Fruit fly (Drosophila melanogaster) whole organism, embryonic: Measurements from ENCODE around the gene Son.

Source experiments
- Antp ChIP-seq: fragments of 200-800 bp; sonication (Bioruptor generic); optimal IDR thresholded peaks from 3 replicates; lab custom pipeline; 2016; ENCODE audit warnings: missing biosample characterization, missing genetic modification characterization
- CG10462 ChIP-seq: fragments of 200-800 bp; sonication (Bioruptor generic); optimal IDR thresholded peaks from 2 replicates; lab custom pipeline; 2016; ENCODE audit warnings: missing biosample characterization, missing genetic modification characterization
- CG11085 ChIP-seq: fragments of 200-800 bp; sonication (Bioruptor generic); IDR thresholded peaks from 2 replicates; pipeline ENCODE4 v1.3.6; 2022; ENCODE audit warnings: missing biosample characterization, missing genetic modification characterization
- CG11695 ChIP-seq: fragments of 200-800 bp; sonication (Bioruptor generic); IDR thresholded peaks from 3 replicates; pipeline ENCODE4 v1.3.6; 2022; ENCODE audit warnings: missing biosample characterization, missing genetic modification characterization
- CG12391 ChIP-seq: fragments of 200-800 bp; sonication (Bioruptor generic); optimal IDR thresholded peaks from 3 replicates; lab custom pipeline; 2018; ENCODE audit warnings: missing biosample characterization, mild to moderate bottlenecking, missing genetic modification characterization, moderate library complexity
- CG12659 ChIP-seq: fragments of 200-800 bp; sonication (Bioruptor generic); optimal IDR thresholded peaks from 3 replicates; lab custom pipeline; 2017; ENCODE audit warnings: mild to moderate bottlenecking, missing biosample characterization, missing genetic modification reagents, missing genetic modification characterization
- CG12769 ChIP-seq: fragments of 200-800 bp; sonication (Bioruptor generic); optimal IDR thresholded peaks from 2 replicates; lab custom pipeline; 2019; ENCODE audit warnings: missing biosample characterization, mild to moderate bottlenecking, missing genetic modification characterization, moderate library complexity
- CG1792 ChIP-seq: fragments of 200-800 bp; sonication (Bioruptor generic); optimal IDR thresholded peaks from 2 replicates; lab custom pipeline; 2016; ENCODE audit warnings: missing biosample characterization, missing genetic modification characterization
- CG2202 ChIP-seq: fragments of 200-800 bp; sonication (Bioruptor generic); optimal IDR thresholded peaks from 2 replicates; lab custom pipeline; 2018; ENCODE audit warnings: missing biosample characterization, mild to moderate bottlenecking, missing genetic modification characterization
- CG2712 ChIP-seq: fragments of 200-800 bp; optimal IDR thresholded peaks from 3 replicates; lab custom pipeline; 2019; ENCODE audit warnings: missing biosample characterization, mild to moderate bottlenecking, missing genetic modification characterization, moderate library complexity
- CG2875 ChIP-seq: fragments of 200-800 bp; sonication (Bioruptor generic); optimal IDR thresholded peaks from 2 replicates; lab custom pipeline; 2017; ENCODE audit warnings: missing biosample characterization, mild to moderate bottlenecking, missing genetic modification characterization, missing genetic modification reagents
- CG2889 ChIP-seq: fragments of 200-800 bp; sonication (Bioruptor generic); IDR thresholded peaks from 3 replicates; pipeline ENCODE4 v1.3.6; 2022; ENCODE audit warnings: missing biosample characterization, missing genetic modification characterization
- CG3065 ChIP-seq: fragments of 200-800 bp; sonication (Bioruptor generic); optimal IDR thresholded peaks from 2 replicates; lab custom pipeline; 2016; ENCODE audit warnings: missing biosample characterization, missing genetic modification characterization
- CG31441 ChIP-seq: fragments of 200-800 bp; sonication (Bioruptor generic); IDR thresholded peaks from 2 replicates; pipeline ENCODE4 v1.3.6; 2022; ENCODE audit warnings: missing biosample characterization, missing genetic modification characterization
- CG4617 ChIP-seq: fragments of 200-800 bp; sonication (Bioruptor generic); optimal IDR thresholded peaks from 3 replicates; lab custom pipeline; 2016; ENCODE audit warnings: missing biosample characterization, missing genetic modification characterization, borderline replicate concordance
- CG4820 ChIP-seq: fragments of 200-800 bp; sonication (Bioruptor generic); optimal IDR thresholded peaks from 3 replicates; lab custom pipeline; 2016; ENCODE audit warnings: missing biosample characterization, missing genetic modification characterization
- CG5180 ChIP-seq: fragments of 200-800 bp; sonication (Bioruptor generic); optimal IDR thresholded peaks from 3 replicates; lab custom pipeline; 2017; ENCODE audit warnings: missing biosample characterization, missing genetic modification characterization, mild to moderate bottlenecking, moderate library complexity, missing genetic modification reagents
- CG5245 ChIP-seq: fragments of 200-800 bp; sonication (Bioruptor generic); optimal IDR thresholded peaks from 3 replicates; lab custom pipeline; 2016; ENCODE audit warnings: missing biosample characterization, missing genetic modification characterization
- CG6683 ChIP-seq: fragments of 200-800 bp; sonication (Bioruptor generic); optimal IDR thresholded peaks from 2 replicates; lab custom pipeline; 2017; ENCODE audit warnings: missing biosample characterization, mild to moderate bottlenecking, missing genetic modification characterization, missing genetic modification reagents
- CG8290 ChIP-seq, 3 experiments: fragments of 200-800 bp; sonication (Bioruptor generic); optimal IDR thresholded peaks; 2 replicates each; lab custom pipeline; 2016 to 2019; ENCODE audit warnings: missing biosample characterization in 3 of 3, missing genetic modification characterization in 3 of 3, mild to moderate bottlenecking in 2 of 3, moderate library complexity in 1 of 3
- CG8765 ChIP-seq: fragments of 200-800 bp; sonication (Bioruptor generic); IDR thresholded peaks from 2 replicates; pipeline ENCODE4 v1.3.6; 2022; ENCODE audit warnings: missing biosample characterization, missing genetic modification characterization
- CG9797 ChIP-seq: fragments of 200-800 bp; sonication (Bioruptor generic); optimal IDR thresholded peaks from 3 replicates; lab custom pipeline; 2018; ENCODE audit warnings: missing biosample characterization, mild to moderate bottlenecking, missing genetic modification characterization
- CG9876 ChIP-seq: fragments of 200-800 bp; sonication (Bioruptor generic); optimal IDR thresholded peaks from 2 replicates; lab custom pipeline; 2016; ENCODE audit warnings: missing biosample characterization, missing genetic modification characterization
- Deaf1 ChIP-seq: fragments of 200-800 bp; optimal IDR thresholded peaks from 3 replicates; lab custom pipeline; 2019; ENCODE audit warnings: missing biosample characterization, mild to moderate bottlenecking, missing genetic modification characterization, moderate library complexity
- E2f2 ChIP-seq: fragments of 200-800 bp; sonication (Bioruptor generic); IDR thresholded peaks from 2 replicates; pipeline ENCODE4 v1.3.6; 2022; ENCODE audit warnings: missing biosample characterization, missing genetic modification characterization
- Opbp ChIP-seq: fragments of 200-800 bp; sonication (Bioruptor generic); IDR thresholded peaks from 3 replicates; pipeline ENCODE4 v1.3.6; 2022; ENCODE audit warnings: missing biosample characterization, missing genetic modification characterization; ENCODE audit not compliant: partially characterized antibody
- Scr ChIP-seq: fragments of 200-800 bp; sonication (Bioruptor generic); IDR thresholded peaks from 2 replicates; pipeline ENCODE4 v1.3.6; 2022; ENCODE audit warnings: missing biosample characterization, missing genetic modification characterization; ENCODE audit not compliant: partially characterized antibody
- bcd ChIP-seq: fragments of 200-800 bp; sonication (Bioruptor generic); optimal IDR thresholded peaks from 2 replicates; lab custom pipeline; 2017; ENCODE audit warnings: missing biosample characterization, mild to moderate bottlenecking, missing genetic modification characterization
- cas ChIP-seq: fragments of 200-800 bp; sonication (Bioruptor generic); IDR thresholded peaks from 2 replicates; pipeline ENCODE4 v1.3.6; 2022; ENCODE audit warnings: missing biosample characterization, missing genetic modification characterization
- emc ChIP-seq: fragments of 200-800 bp; sonication (Bioruptor generic); optimal IDR thresholded peaks from 2 replicates; lab custom pipeline; 2016; ENCODE audit warnings: missing biosample characterization, missing genetic modification characterization
- ewg ChIP-seq: fragments of 200-800 bp; sonication (Bioruptor generic); optimal IDR thresholded peaks from 3 replicates; lab custom pipeline; 2017; ENCODE audit warnings: mild to moderate bottlenecking, missing biosample characterization, missing genetic modification reagents, missing genetic modification characterization
- exex ChIP-seq: fragments of 200-800 bp; sonication (Bioruptor generic); optimal IDR thresholded peaks from 4 replicates; lab custom pipeline; 2018; ENCODE audit warnings: missing biosample characterization, mild to moderate bottlenecking, missing genetic modification characterization, moderate library complexity
- gsb ChIP-seq: fragments of 200-800 bp; sonication (Bioruptor generic); IDR thresholded peaks from 2 replicates; pipeline ENCODE4 v1.3.6; 2022; ENCODE audit warnings: missing biosample characterization, missing genetic modification characterization
- hb ChIP-seq: fragments of 200-800 bp; sonication (Bioruptor generic); IDR thresholded peaks from 3 replicates; pipeline ENCODE4 v1.3.6; 2022; ENCODE audit warnings: missing biosample characterization, missing genetic modification characterization; ENCODE audit not compliant: partially characterized antibody
- hbn ChIP-seq: fragments of 200-800 bp; sonication (Bioruptor generic); IDR thresholded peaks from 2 replicates; pipeline ENCODE4 v1.3.6; 2022; ENCODE audit warnings: missing biosample characterization, missing genetic modification characterization; ENCODE audit not compliant: partially characterized antibody
- kay ChIP-seq: fragments of 200-800 bp; sonication (Bioruptor generic); optimal IDR thresholded peaks from 2 replicates; lab custom pipeline; 2016; ENCODE audit warnings: missing biosample characterization, missing genetic modification characterization
- lilli ChIP-seq: fragments of 200-800 bp; sonication (Bioruptor generic); optimal IDR thresholded peaks from 3 replicates; lab custom pipeline; 2016; ENCODE audit warnings: missing biosample characterization, missing genetic modification characterization
- nau ChIP-seq: fragments of 200-800 bp; sonication (Bioruptor generic); optimal IDR thresholded peaks from 3 replicates; lab custom pipeline; 2017; ENCODE audit warnings: missing biosample characterization, mild to moderate bottlenecking, missing genetic modification characterization, missing genetic modification reagents
- org-1 ChIP-seq: fragments of 200-800 bp; sonication (Bioruptor generic); optimal IDR thresholded peaks from 2 replicates; lab custom pipeline; 2017; ENCODE audit warnings: missing biosample characterization, missing genetic modification characterization
- prd ChIP-seq, 3 experiments: fragments of >200 bp in 2 of 3; fragments of 200-800 bp in 1 of 3; sonication (Bioruptor generic) in 1 of 3; optimal IDR thresholded peaks in 2 of 3; IDR thresholded peaks in 1 of 3; 2 replicates in 2 of 3; 3 replicates in 1 of 3; pipeline versions ENCODE4 v1.3.6 to Lab custom; 2017 to 2022; ENCODE audit warnings: missing biosample characterization in 1 of 3, missing genetic modification characterization in 1 of 3
- pzg ChIP-seq: fragments of 200-800 bp; sonication (Bioruptor generic); optimal IDR thresholded peaks from 3 replicates; lab custom pipeline; 2018; ENCODE audit warnings: missing biosample characterization, mild to moderate bottlenecking, missing genetic modification characterization, moderate library complexity
- sens-2 ChIP-seq: fragments of 200-800 bp; sonication (Bioruptor generic); IDR thresholded peaks from 2 replicates; pipeline ENCODE4 v1.3.6; 2022; ENCODE audit warnings: missing biosample characterization, missing genetic modification characterization
- sisA ChIP-seq: fragments of 200-800 bp; sonication (Bioruptor generic); IDR thresholded peaks from 2 replicates; pipeline ENCODE4 v1.3.6; 2022; ENCODE audit warnings: missing biosample characterization, missing genetic modification characterization
- slp2 ChIP-seq: fragments of 200-800 bp; sonication (Bioruptor generic); optimal IDR thresholded peaks from 2 replicates; lab custom pipeline; 2016; ENCODE audit warnings: missing biosample characterization, missing genetic modification characterization
- ttk ChIP-seq: fragments of 200-800 bp; sonication (Bioruptor generic); IDR thresholded peaks from 2 replicates; pipeline ENCODE4 v2.1.2; 2022; ENCODE audit warnings: missing biosample characterization, missing genetic modification characterization
- twi ChIP-seq: fragments of 200-800 bp; optimal IDR thresholded peaks from 2 replicates; lab custom pipeline; 2019; ENCODE audit warnings: missing biosample characterization, mild to moderate bottlenecking, missing genetic modification characterization, moderate library complexity
- tx ChIP-seq: fragments of 200-800 bp; sonication (Bioruptor generic); optimal IDR thresholded peaks from 2 replicates; lab custom pipeline; 2016; ENCODE audit warnings: missing biosample characterization, missing genetic modification characterization
- vnd ChIP-seq: fragments of 200-800 bp; sonication (Bioruptor generic); IDR thresholded peaks from 3 replicates; pipeline ENCODE4 v1.3.6; 2022; ENCODE audit warnings: missing biosample characterization, missing genetic modification characterization; ENCODE audit not compliant: partially characterized antibody
- wdn ChIP-seq: fragments of 200-800 bp; sonication (Bioruptor generic); IDR thresholded peaks from 2 replicates; pipeline ENCODE4 v1.3.6; 2022; ENCODE audit warnings: missing biosample characterization, missing genetic modification characterization
- yki ChIP-seq: fragments of >200 bp; optimal IDR thresholded peaks from 3 replicates; lab custom pipeline; 2018

Son gene

dm6 chr3R:9581089-9581520 is 3.3 kb downstream of the Son start, which contains the start of gene CG8301:
Gene CG8301, plus strand, starts transcription at chr3R:9581306.
- peak; percentile 87 for TF ChIP-seq ewg (GFP tag; lab: Kevin White, UChicago)
- peak; percentile 49 for TF ChIP-seq lilli (GFP tag; lab: Kevin White, UChicago)
- TF ChIP-seq Scr (GFP tag; lab: Robert Waterston, UW) = no peak
- TF ChIP-seq sens-2 (GFP tag; lab: Robert Waterston, UW) = no peak
- TF ChIP-seq CG6683 (GFP tag; lab: Kevin White, UChicago) = no peak
- peak; percentile 53 for TF ChIP-seq CG12391
- no peak for TF ChIP-seq CG3065
- peak; percentile 43 for TF ChIP-seq CG12769 (tag; lab: Kevin White, UChicago)
- TF ChIP-seq ttk (GFP tag; lab: Robert Waterston, UW) = 0 out of 2 replicates have a peak, but pooled peaks have one; percentile 9
- no peak for TF ChIP-seq tx (GFP tag; lab: Kevin White, UChicago)
- TF ChIP-seq hbn (GFP tag; lab: Robert Waterston, UW) = no peak
- peak; percentile 46 for TF ChIP-seq CG31441 (GFP tag; lab: Robert Waterston, UW)
- TF ChIP-seq kay (GFP tag; lab: Kevin White, UChicago) = no peak
- no peak for TF ChIP-seq Opbp (GFP tag; lab: Robert Waterston, UW)
- peak; percentile 28; the same call in 1 of the 2 replicates for TF ChIP-seq E2f2 (GFP tag; lab: Robert Waterston, UW)
- TF ChIP-seq bcd = peak; percentile 1
- no peak for TF ChIP-seq CG9797 (GFP tag; lab: Kevin White, UChicago)
- no peak for TF ChIP-seq Antp (GFP tag; lab: Kevin White, UChicago)
- TF ChIP-seq Deaf1 (tag; lab: Kevin White, UChicago) = peak; percentile 77
- TF ChIP-seq pzg = peak; percentile 10
- TF ChIP-seq exex (tag; lab: Kevin White, UChicago) = no peak
- TF ChIP-seq emc (GFP tag; lab: Kevin White, UChicago) = no peak
- TF ChIP-seq gsb = no peak
- no peak for TF ChIP-seq CG10462 (GFP tag; lab: Kevin White, UChicago)
- TF ChIP-seq CG2712 (tag; lab: Kevin White, UChicago) = peak; percentile 43
- no peak for TF ChIP-seq nau
- TF ChIP-seq CG11085 = no peak
- no peak for TF ChIP-seq CG5245 (GFP tag; lab: Kevin White, UChicago)
- TF ChIP-seq cas (GFP tag; lab: Robert Waterston, UW) = no peak
- no peak for TF ChIP-seq CG4820 (GFP tag; lab: Kevin White, UChicago)
- no peak for TF ChIP-seq sisA
- no peak for TF ChIP-seq wdn (GFP tag; lab: Robert Waterston, UW)
- no peak for TF ChIP-seq CG8290 (GFP tag; optimal IDR thresholded peaks at IDR 0.05; lab: Kevin White, UChicago)
- peak in 1 of 2 experiments; percentile 27 for TF ChIP-seq CG8290 (tag; optimal IDR thresholded peaks at IDR 0.05; lab: Kevin White, UChicago)
- no peak for TF ChIP-seq CG9876
- peak; percentile 20 for TF ChIP-seq CG5180
- peak; percentile 56; the same call in 2 of the 3 replicates for TF ChIP-seq CG11695 (GFP tag; lab: Robert Waterston, UW)
- TF ChIP-seq vnd = no peak
- TF ChIP-seq slp2 (GFP tag; lab: Kevin White, UChicago) = no peak
- no peak for TF ChIP-seq CG12659
- no peak for TF ChIP-seq twi
- TF ChIP-seq CG2875 (GFP tag; lab: Kevin White, UChicago) = no peak
- TF ChIP-seq CG8765 = no peak
- TF ChIP-seq CG1792 = no peak
- no peak for TF ChIP-seq prd (optimal IDR thresholded peaks at IDR 0.05; lab: Kevin White, UChicago)
- TF ChIP-seq prd (GFP tag; IDR thresholded peaks at IDR 0.05; lab: Robert Waterston, UW) = no peak
- peak; percentile 7 for TF ChIP-seq org-1
- no peak for TF ChIP-seq hb (GFP tag; lab: Robert Waterston, UW)
- no peak for TF ChIP-seq yki (lab: Kevin White, UChicago)
- no peak for TF ChIP-seq CG2202 (tag; lab: Kevin White, UChicago)
- no peak for TF ChIP-seq CG4617
- TF ChIP-seq CG2889 (GFP tag; lab: Robert Waterston, UW) = no peak
